Worm (Caenorhabditis elegans): Measurements from ENCODE around the gene ttll-9.
A peak's percentile ranks its signal among the peaks of the same experiment; 100 is the strongest.

ttll-9 gene

DNA sequence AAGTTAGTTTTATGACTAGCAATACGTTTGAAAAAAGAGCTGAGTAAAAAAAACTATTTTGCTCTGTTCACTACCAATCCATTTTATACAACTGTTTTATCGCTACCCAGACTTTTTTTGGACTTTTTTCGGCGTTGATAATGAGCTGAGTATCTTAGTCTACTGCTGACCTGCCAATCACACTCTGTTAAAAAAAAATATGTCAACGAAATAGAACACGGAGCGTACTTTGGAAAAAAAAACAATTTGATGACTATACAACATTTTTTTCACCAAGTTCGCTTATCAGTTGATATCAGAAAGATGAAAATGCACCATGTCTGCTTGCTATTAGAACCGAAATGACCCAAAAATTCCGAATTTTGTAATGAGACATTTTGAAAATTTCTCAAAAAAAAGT lies 506 bp upstream of the ttll-9 start (continued):
- TF ChIP-seq B0035.1 (tag; optimal IDR thresholded peaks at IDR 0.05), result no peak
- no peak for TF ChIP-seq snpc-1.1 (tag; optimal IDR thresholded peaks at IDR 0.05; ENCODE audit: insufficient read depth)
- TF ChIP-seq lsl-1 (GFP tag; optimal IDR thresholded peaks at IDR 0.05), result no peak
- TF ChIP-seq hrde-1 (tag; optimal IDR thresholded peaks at IDR 0.05; ENCODE audit: borderline replicate concordance), result no peak
- TF ChIP-seq repo-1 (tag; optimal IDR thresholded peaks at IDR 0.05), result no peak
- TF ChIP-seq nhr-80 (tag; optimal IDR thresholded peaks at IDR 0.05), result peak; percentile 90

DNA sequence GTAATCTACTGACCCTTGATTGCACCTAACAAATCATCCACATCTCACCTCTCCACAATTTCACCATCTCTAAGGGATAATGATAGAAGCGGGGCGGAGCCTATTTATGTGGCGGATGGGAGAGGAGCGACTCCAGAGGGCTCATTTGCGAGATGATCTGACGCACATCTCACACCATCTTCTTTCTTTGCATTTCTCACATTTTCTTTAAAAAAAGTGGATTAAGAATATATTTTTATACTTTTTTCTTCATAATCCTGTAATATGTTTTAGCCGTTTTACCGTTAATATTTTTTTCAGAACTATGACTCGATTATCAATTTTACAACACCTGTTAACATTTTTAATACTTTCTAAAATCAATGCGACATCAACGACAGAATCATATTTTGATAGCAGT lies 4.9 kb downstream of the ttll-9 start, which contains the start of gene pbo-5:
Gene pbo-5 (plus strand): TSS at position 301 of the 400 bp plus-strand sequence.
- no peak for TF ChIP-seq B0261.1 (tag; optimal IDR thresholded peaks at IDR 0.05)
- no peak for TF ChIP-seq mcd-1 (GFP tag; IDR thresholded peaks at IDR 0.05)
- TF ChIP-seq snpc-3.4 (tag; optimal IDR thresholded peaks at IDR 0.05), result no peak
- TF ChIP-seq C06A6.2 (GFP tag; conservative IDR thresholded peaks at IDR 0.05), result no peak
- no peak for TF ChIP-seq hlh-12 (tag; optimal IDR thresholded peaks at IDR 0.05)
- TF ChIP-seq ceh-100 (GFP tag; IDR thresholded peaks at IDR 0.05), result no peak
- no peak for TF ChIP-seq B0035.1 (tag; optimal IDR thresholded peaks at IDR 0.05)
- TF ChIP-seq madf-8 (GFP tag; conservative IDR thresholded peaks at IDR 0.05), result no peak
- no peak for TF ChIP-seq Y53F4B.3 (GFP tag; IDR thresholded peaks at IDR 0.05)
- TF ChIP-seq ccch-3 (GFP tag; optimal IDR thresholded peaks at IDR 0.05), result no peak
- no peak for TF ChIP-seq xnd-1 (tag; optimal IDR thresholded peaks at IDR 0.05)
- no peak for TF ChIP-seq cebp-1 (GFP tag; IDR thresholded peaks at IDR 0.05)
- no peak for TF ChIP-seq cebp-1 (tag; optimal IDR thresholded peaks at IDR 0.05)
- no peak for TF ChIP-seq madf-3 (GFP tag; IDR thresholded peaks at IDR 0.05)
- no peak for TF ChIP-seq K11D2.4 (GFP tag; IDR thresholded peaks at IDR 0.05)
- no peak for TF ChIP-seq chd-7 (tag; optimal IDR thresholded peaks at IDR 0.05)
- TF ChIP-seq lin-54 (GFP tag; optimal IDR thresholded peaks at IDR 0.05), result no peak
- no peak for TF ChIP-seq ama-1 (optimal IDR thresholded peaks at IDR 0.05)
- no peak for TF ChIP-seq ama-1 (GFP tag; optimal IDR thresholded peaks at IDR 0.05)
- TF ChIP-seq zfh-2 (GFP tag; conservative IDR thresholded peaks at IDR 0.05), result no peak

DNA sequence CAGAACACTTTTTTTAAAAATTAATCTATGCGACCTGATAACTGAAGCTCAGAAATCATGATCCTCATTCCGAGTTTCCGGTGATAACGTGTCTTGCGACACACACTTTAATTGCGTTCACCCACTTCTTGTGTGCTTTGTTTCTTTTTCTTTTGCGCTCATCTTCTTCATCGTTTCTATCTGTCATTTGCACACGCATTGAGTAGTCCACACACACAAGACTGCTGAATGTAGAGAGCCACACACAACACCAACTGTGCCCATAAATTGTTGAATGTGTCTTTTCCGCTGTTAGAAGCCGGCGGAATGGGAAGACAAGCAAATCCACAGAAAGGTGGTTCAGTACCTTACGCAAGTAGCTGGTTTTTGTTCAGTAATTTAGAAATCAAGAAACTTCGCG lies 10.1 kb downstream of the ttll-9 start:
- TF ChIP-seq T26A5.8 (tag; optimal IDR thresholded peaks at IDR 0.05) (no peak), efl-1 (GFP tag; optimal IDR thresholded peaks at IDR 0.05) (no peak), nhr-90 (tag; optimal IDR thresholded peaks at IDR 0.05) (no peak), ets-4 (GFP tag; optimal IDR thresholded peaks at IDR 0.05) (no peak), ceh-100 (GFP tag; IDR thresholded peaks at IDR 0.05) (no peak), madf-6 (GFP tag; IDR thresholded peaks at IDR 0.05) (no peak), tlf-1 (GFP tag; optimal IDR thresholded peaks at IDR 0.05) (no peak), ccch-3 (GFP tag; optimal IDR thresholded peaks at IDR 0.05) (no peak), snpc-3.4 (tag; optimal IDR thresholded peaks at IDR 0.05) (no peak), lin-40 (tag; optimal IDR thresholded peaks at IDR 0.05) (no peak), let-607 (tag; optimal IDR thresholded peaks at IDR 0.05) (no peak), attf-6 (GFP tag; IDR thresholded peaks at IDR 0.05) (no peak), mes-4 (tag; optimal IDR thresholded peaks at IDR 0.05) (no peak), Y56A3A.18 (GFP tag; IDR thresholded peaks at IDR 0.05) (no peak), atf-7 (tag; optimal IDR thresholded peaks at IDR 0.05) (no peak), F57A8.1 (GFP tag; optimal IDR thresholded peaks at IDR 0.05) (no peak), gei-17 (GFP tag; optimal IDR thresholded peaks at IDR 0.05) (no peak), sdz-38 (tag; optimal IDR thresholded peaks at IDR 0.05) (no peak), aptf-3 (GFP tag; IDR thresholded peaks at IDR 0.05) (no peak)
